Worm (Caenorhabditis elegans): ENCODE data around the gene C06E4.2.

C06E4.2 gene

DNA sequence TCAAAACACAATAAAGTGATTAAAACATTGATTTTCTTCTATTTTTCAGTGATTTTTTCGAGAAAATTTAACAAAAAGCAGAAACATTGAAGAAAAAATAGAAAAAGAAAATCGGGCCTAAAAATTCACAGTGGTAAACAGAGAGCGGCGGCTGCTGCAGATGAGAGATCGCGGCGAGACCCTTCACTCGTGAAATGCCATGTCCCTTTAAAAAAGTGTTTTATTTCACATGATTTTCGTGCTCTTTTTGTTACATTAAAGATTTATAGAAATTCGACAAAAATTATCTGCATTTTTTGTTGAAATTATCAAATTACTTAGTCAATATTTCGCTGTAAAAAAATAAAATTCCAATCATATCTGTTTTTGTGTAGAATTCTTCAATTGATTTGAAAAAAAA lies 37.2 kb downstream of the C06E4.2 start:
- TF ChIP-seq ceh-13 (GFP tag; optimal IDR thresholded peaks at IDR 0.05) (no peak), tbx-37 (GFP tag; conservative IDR thresholded peaks at IDR 0.05) (no peak), hmbx-1 (tag; optimal IDR thresholded peaks at IDR 0.05) (no peak), ama-1 (optimal IDR thresholded peaks at IDR 0.05) (no peak), flt-1 (GFP tag; IDR thresholded peaks at IDR 0.05) (no peak), ceh-36 (tag; optimal IDR thresholded peaks at IDR 0.05) (no peak), ets-7 (tag; optimal IDR thresholded peaks at IDR 0.05) (no peak), pes-1 (GFP tag; IDR thresholded peaks at IDR 0.05) (no peak), hnd-1 (tag; optimal IDR thresholded peaks at IDR 0.05) (no peak), hmg-4 (GFP tag; optimal IDR thresholded peaks at IDR 0.05) (no peak), aly-1 (tag; optimal IDR thresholded peaks at IDR 0.05) (no peak), B0310.2 (tag; optimal IDR thresholded peaks at IDR 0.05) (no peak), tra-4 (tag; optimal IDR thresholded peaks at IDR 0.05) (no peak), tbx-11 (GFP tag; IDR thresholded peaks at IDR 0.05) (no peak), scrt-1 (GFP tag; IDR thresholded peaks at IDR 0.05) (no peak), sea-1 (GFP tag; conservative IDR thresholded peaks at IDR 0.05) (no peak), F13C5.2 (tag; optimal IDR thresholded peaks at IDR 0.05) (no peak)

DNA sequence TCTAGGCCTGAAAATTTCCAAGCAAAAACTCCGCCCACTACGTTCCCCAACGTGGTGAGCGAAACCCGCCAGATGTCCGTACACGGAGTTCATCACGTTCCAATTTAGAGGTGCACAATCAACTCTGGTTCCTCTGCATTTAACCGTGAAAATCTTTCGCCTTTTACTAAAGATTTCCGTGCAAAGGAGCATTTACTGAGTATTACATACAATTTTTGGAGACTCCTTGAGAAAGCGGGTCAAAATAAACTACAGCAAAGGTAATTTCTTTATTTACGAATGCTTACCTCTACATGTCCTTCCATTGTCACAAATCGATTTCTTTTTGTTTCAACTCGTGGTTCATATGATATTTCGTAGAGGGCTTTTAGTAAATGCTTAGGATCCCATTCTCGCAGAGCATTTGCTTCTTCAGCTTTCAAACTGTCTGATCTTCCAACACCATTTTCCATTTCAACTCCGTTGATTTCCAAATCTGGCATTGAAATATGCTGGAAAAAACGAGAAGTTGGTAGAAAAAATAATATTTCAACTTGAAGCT lies 39.9 kb downstream of the C06E4.2 start, which contains the start of gene F42C5.9:
F42C5.9 (minus strand) TSS at position 491 of the 541 bp plus-strand sequence.
- TF ChIP-seq B0310.2 (tag; optimal IDR thresholded peaks at IDR 0.05): no peak
- peak; percentile 1 for TF ChIP-seq ama-1 (optimal IDR thresholded peaks at IDR 0.05)

DNA sequence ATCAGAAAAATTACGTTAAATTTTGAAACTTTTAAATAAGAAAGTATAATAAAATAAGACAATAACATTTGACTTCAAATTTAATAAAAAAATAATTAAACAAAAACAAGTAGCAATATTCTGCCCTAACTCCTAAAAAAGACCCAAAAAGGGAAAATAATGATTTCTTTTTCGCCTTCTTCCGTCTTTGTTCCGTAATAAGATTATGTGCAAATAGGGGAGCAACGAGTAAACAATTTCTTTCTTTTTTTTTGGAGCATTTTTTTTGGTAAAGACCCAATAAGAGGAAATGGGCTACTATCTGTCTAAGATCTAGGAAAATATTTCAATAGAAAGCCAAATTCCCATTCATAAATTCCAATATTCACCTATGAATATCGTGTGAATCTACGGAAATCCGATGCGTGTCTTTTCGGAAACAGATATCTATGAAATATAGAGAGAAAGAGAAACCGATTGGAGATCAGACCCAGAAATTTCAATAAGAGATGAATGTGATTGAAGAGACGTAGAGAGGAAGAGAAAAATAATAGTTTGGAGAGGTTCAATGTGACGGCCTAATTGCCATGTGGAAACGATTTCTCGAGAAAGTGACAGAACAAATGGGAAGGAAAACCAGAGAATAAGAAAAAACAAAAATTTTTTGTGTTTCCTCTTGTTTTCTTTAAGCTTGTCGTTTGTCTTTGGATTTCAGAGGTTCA lies 41.2 kb downstream of the C06E4.2 start:
- no peak for TF ChIP-seq flt-1 (GFP tag; IDR thresholded peaks at IDR 0.05)
- no peak for TF ChIP-seq B0310.2 (tag; optimal IDR thresholded peaks at IDR 0.05)
- TF ChIP-seq tbx-11 (GFP tag; IDR thresholded peaks at IDR 0.05): no peak

DNA sequence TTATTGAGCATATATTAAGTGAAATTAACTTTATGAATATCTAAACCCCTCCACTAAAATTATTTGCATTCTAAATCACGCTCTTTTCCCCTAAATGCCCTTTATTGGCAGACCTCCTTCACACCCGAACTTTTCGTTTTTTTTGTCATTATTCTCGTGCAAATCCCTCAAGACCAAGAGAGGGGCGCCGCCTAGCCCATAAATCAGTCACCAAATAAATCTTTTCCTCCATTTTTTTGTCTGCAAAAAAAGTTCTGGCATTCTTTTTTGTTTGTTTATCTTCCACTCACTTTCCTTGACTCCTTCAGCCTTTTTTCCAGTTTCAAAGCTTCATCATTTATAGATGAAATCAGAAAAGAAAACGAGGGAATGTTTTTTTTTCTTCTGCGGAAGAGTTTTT lies 42.1 kb downstream of the C06E4.2 start:
- no peak for TF ChIP-seq hmg-4 (GFP tag; optimal IDR thresholded peaks at IDR 0.05)
- TF ChIP-seq F13C5.2 (tag; optimal IDR thresholded peaks at IDR 0.05): no peak
- TF ChIP-seq aly-1 (tag; optimal IDR thresholded peaks at IDR 0.05): no peak
- no peak for TF ChIP-seq B0310.2 (tag; optimal IDR thresholded peaks at IDR 0.05)
- no peak for TF ChIP-seq ceh-36 (tag; optimal IDR thresholded peaks at IDR 0.05)
- TF ChIP-seq tbx-37 (GFP tag; conservative IDR thresholded peaks at IDR 0.05): no peak
- no peak for TF ChIP-seq ceh-13 (GFP tag; optimal IDR thresholded peaks at IDR 0.05)
- TF ChIP-seq tbx-11 (GFP tag; IDR thresholded peaks at IDR 0.05): no peak
- TF ChIP-seq flt-1 (GFP tag; IDR thresholded peaks at IDR 0.05): no peak
- TF ChIP-seq pes-1 (GFP tag; IDR thresholded peaks at IDR 0.05): no peak
- TF ChIP-seq hmbx-1 (tag; optimal IDR thresholded peaks at IDR 0.05): no peak
- TF ChIP-seq hnd-1 (tag; optimal IDR thresholded peaks at IDR 0.05): no peak
- no peak for TF ChIP-seq tra-4 (tag; optimal IDR thresholded peaks at IDR 0.05)
- TF ChIP-seq sea-1 (GFP tag; conservative IDR thresholded peaks at IDR 0.05): no peak

DNA sequence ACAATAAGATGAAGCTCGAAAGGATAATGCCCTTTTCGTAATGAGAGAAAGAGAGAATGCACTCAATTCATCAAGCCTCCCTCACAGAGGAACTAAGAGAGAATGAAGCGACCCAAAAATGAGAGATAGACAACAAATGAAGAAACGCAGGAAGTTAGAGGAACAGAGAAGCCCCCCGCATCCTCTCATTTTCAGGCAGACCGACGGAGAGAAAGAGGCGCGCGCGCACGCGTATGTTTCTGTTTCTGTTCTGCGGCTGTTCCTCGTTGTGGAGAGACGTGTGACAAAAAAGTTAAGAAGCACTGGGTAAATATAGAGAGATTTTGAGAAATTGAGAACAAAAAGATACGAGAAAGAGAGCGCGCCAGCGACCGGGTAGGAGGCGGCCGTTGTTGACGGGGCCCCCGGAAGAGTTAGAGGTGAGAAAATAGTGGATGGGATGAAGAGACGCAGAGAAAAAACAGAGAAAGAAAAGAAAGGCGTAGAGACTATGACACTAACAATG lies 43.2 kb downstream of the C06E4.2 start:
- TF ChIP-seq aly-1 (tag; optimal IDR thresholded peaks at IDR 0.05): peak; percentile 56
- no peak for TF ChIP-seq ceh-13 (GFP tag; optimal IDR thresholded peaks at IDR 0.05)
- no peak for TF ChIP-seq pes-1 (GFP tag; IDR thresholded peaks at IDR 0.05)
- peak; percentile 29 for TF ChIP-seq hmg-4 (GFP tag; optimal IDR thresholded peaks at IDR 0.05)
- peak; percentile 45 for TF ChIP-seq F13C5.2 (tag; optimal IDR thresholded peaks at IDR 0.05)

DNA sequence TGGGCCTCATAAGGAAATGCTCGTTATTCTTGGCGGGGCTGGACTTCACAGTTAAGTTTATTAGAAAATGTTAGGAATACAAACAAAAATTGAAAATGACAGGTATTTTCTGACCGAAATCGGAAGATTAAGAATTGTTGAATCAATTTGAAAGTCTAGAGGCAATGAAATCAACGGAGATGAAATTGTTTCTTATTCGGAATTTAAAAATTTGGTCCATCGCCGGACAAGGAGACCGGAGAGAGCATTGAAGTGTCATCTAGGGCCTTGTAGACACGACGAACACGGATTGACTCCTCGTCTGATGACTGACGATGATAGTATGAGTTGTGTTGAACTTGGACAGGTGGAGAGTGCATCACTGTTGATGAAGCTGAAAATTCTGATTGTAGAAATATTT lies 43.9 kb downstream of the C06E4.2 start:
- TF ChIP-seq flt-1 (GFP tag; IDR thresholded peaks at IDR 0.05) (no peak), scrt-1 (GFP tag; IDR thresholded peaks at IDR 0.05) (no peak)

DNA sequence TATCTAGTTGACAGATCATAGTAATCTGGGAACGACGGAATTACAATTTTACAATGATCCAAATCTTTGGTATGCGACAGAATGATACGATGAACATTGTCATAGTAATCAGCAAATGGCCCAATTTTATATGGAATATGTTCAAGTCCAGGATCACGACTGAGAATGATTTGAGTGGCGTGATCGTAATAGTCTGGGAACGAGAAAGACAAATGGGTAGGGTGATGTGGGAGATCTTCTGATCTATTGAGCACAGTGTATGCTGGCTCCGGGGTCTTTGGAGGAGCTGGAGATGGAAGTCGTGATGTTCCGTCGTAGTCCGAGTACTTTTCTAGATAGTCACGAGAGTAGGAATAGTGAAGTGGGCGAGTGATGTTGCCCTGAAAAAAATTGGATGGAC lies 47.1 kb downstream of the C06E4.2 start:
- no peak for TF ChIP-seq flt-1 (GFP tag; IDR thresholded peaks at IDR 0.05)
- no peak for TF ChIP-seq ceh-13 (GFP tag; optimal IDR thresholded peaks at IDR 0.05)
- no peak for TF ChIP-seq ama-1 (optimal IDR thresholded peaks at IDR 0.05)
- no peak for TF ChIP-seq ets-7 (tag; optimal IDR thresholded peaks at IDR 0.05)
- no peak for TF ChIP-seq tbx-37 (GFP tag; conservative IDR thresholded peaks at IDR 0.05)
- TF ChIP-seq tra-4 (tag; optimal IDR thresholded peaks at IDR 0.05): no peak
- no peak for TF ChIP-seq ceh-36 (tag; optimal IDR thresholded peaks at IDR 0.05)
- TF ChIP-seq tbx-11 (GFP tag; IDR thresholded peaks at IDR 0.05): no peak
- no peak for TF ChIP-seq hnd-1 (tag; optimal IDR thresholded peaks at IDR 0.05)
- TF ChIP-seq scrt-1 (GFP tag; IDR thresholded peaks at IDR 0.05): no peak
- no peak for TF ChIP-seq aly-1 (tag; optimal IDR thresholded peaks at IDR 0.05)

DNA sequence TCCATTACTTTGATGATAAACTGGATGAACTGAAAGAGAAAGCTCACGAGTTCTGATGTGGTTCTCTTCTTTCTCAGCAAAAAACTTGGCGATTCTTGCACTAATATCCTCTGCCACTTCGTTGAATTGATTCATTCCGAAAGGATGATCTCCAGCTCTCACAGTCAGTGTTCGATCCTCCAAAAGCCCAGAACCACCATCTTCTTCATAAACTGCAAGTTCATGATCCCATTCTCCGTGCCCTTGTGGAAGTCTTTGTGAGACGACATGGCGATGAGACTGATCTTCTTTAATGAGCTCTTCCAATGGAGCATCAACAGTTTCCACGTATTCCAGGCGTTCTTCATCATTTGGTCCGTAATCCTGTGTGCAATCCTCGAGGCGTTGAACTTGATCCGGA lies 48.2 kb downstream of the C06E4.2 start:
- TF ChIP-seq tbx-37 (GFP tag; conservative IDR thresholded peaks at IDR 0.05) (no peak), ceh-13 (GFP tag; optimal IDR thresholded peaks at IDR 0.05) (no peak), hmbx-1 (tag; optimal IDR thresholded peaks at IDR 0.05) (no peak), hnd-1 (tag; optimal IDR thresholded peaks at IDR 0.05) (no peak), pes-1 (GFP tag; IDR thresholded peaks at IDR 0.05) (no peak), scrt-1 (GFP tag; IDR thresholded peaks at IDR 0.05) (no peak), B0310.2 (tag; optimal IDR thresholded peaks at IDR 0.05) (no peak), flt-1 (GFP tag; IDR thresholded peaks at IDR 0.05) (no peak)
